Worm (Caenorhabditis elegans) whole organism, L1 larva: ENCODE measurements around the gene myrf-2.

Experiments
- C16A3.4 ChIP-seq: fragments of 150-350 bp; optimal IDR thresholded peaks from 2 replicates; lab custom pipeline; 2014; ENCODE audit warnings: missing biosample characterization, missing genetic modification characterization
- C34B4.2 ChIP-seq: sonication (generic microtip); optimal IDR thresholded peaks from 2 replicates; lab custom pipeline; 2017; ENCODE audit warnings: mild to moderate bottlenecking, missing genetic modification characterization, missing compliant biosample characterization
- aly-2 ChIP-seq: fragments of 150-350 bp; optimal IDR thresholded peaks from 2 replicates; lab custom pipeline; 2014; ENCODE audit warnings: missing biosample characterization, missing genetic modification characterization
- blmp-1 ChIP-seq: fragments of 150-350 bp; optimal IDR thresholded peaks from 2 replicates; lab custom pipeline; 2014; ENCODE audit warnings: missing biosample characterization, missing genetic modification characterization
- ceh-8 ChIP-seq: fragments of 200-800 bp; sonication (Bioruptor generic); optimal IDR thresholded peaks from 2 replicates; lab custom pipeline; 2018; ENCODE audit warnings: mild to moderate bottlenecking, missing genetic modification characterization, moderate library complexity, missing compliant biosample characterization
- ceh-88 ChIP-seq: fragments of 200-800 bp; sonication (Bioruptor generic); IDR thresholded peaks from 2 replicates; pipeline ENCODE4 v1.3.6; 2022; ENCODE audit warnings: missing genetic modification characterization, missing compliant biosample characterization
- dsc-1 ChIP-seq: sonication (generic microtip); optimal IDR thresholded peaks from 2 replicates; lab custom pipeline; 2016; ENCODE audit warnings: mild to moderate bottlenecking, missing genetic modification characterization, missing compliant biosample characterization
- efl-1 ChIP-seq, 4 experiments: fragments of 150-350 bp; optimal IDR thresholded peaks in 3 of 4; peaks in 1 of 4; 1 replicate in 1 of 4; 2 replicates in 3 of 4; lab custom pipeline; 2014; ENCODE audit warnings: missing biosample characterization in 2 of 4, missing genetic modification characterization in 2 of 4, missing genetic modification reagents in 2 of 4
- egl-27 ChIP-seq, 2 experiments: fragments of 150-350 bp in 1 of 2; sonication (generic microtip); optimal IDR thresholded peaks; 3 replicates each; lab custom pipeline; 2017 to 2018; ENCODE audit warnings: missing biosample characterization in 2 of 2, missing genetic modification characterization in 2 of 2, missing genetic modification reagents in 2 of 2
- elt-3 ChIP-seq, 6 experiments: fragments of 150-350 bp in 1 of 6; sonication (generic microtip); optimal IDR thresholded peaks; 2 replicates each; lab custom pipeline; 2017 to 2018; ENCODE audit warnings: missing biosample characterization in 6 of 6, missing genetic modification characterization in 6 of 6, inconsistent platforms in 1 of 6
- ets-5 ChIP-seq: fragments of 200-800 bp; sonication (Bioruptor generic); IDR thresholded peaks from 2 replicates; pipeline ENCODE4 v1.3.6; 2022; ENCODE audit warnings: missing genetic modification characterization, missing compliant biosample characterization
- grh-1 ChIP-seq: fragments of 200-800 bp; sonication (Bioruptor generic); IDR thresholded peaks from 2 replicates; pipeline ENCODE4 v1.3.6; 2022; ENCODE audit warnings: missing genetic modification reagents, missing genetic modification characterization, missing compliant biosample characterization
- hlh-17 ChIP-seq: fragments of 200-800 bp; sonication (Bioruptor generic); optimal IDR thresholded peaks from 2 replicates; lab custom pipeline; 2018; ENCODE audit warnings: missing genetic modification characterization, mild to moderate bottlenecking, missing compliant biosample characterization, moderate library complexity, borderline replicate concordance
- irx-1 ChIP-seq: sonication (generic microtip); optimal IDR thresholded peaks from 2 replicates; lab custom pipeline; 2016; ENCODE audit warnings: missing genetic modification characterization, missing compliant biosample characterization
- isw-1 ChIP-seq: fragments of 200-800 bp; sonication (Bioruptor generic); IDR thresholded peaks from 2 replicates; pipeline ENCODE4 v1.3.6; 2022; ENCODE audit warnings: missing genetic modification characterization, missing compliant biosample characterization
- lin-14 ChIP-seq: fragments of 200-800 bp; sonication (Bioruptor generic); optimal IDR thresholded peaks from 2 replicates; lab custom pipeline; 2018; ENCODE audit warnings: mild to moderate bottlenecking, missing genetic modification characterization, moderate library complexity, missing compliant biosample characterization
- lin-35 ChIP-seq, 2 experiments: fragments of 150-350 bp; optimal IDR thresholded peaks; 2 replicates each; lab custom pipeline; 2014; ENCODE audit warnings: missing biosample characterization in 2 of 2, missing genetic modification characterization in 2 of 2, missing genetic modification reagents in 2 of 2
- lir-3 ChIP-seq: sonication (generic microtip); optimal IDR thresholded peaks from 2 replicates; lab custom pipeline; 2016; ENCODE audit warnings: mild to moderate bottlenecking, missing genetic modification characterization, moderate library complexity, missing compliant biosample characterization; ENCODE audit not compliant: poor library complexity
- lsy-2 ChIP-seq, 2 experiments: fragments of 150-350 bp; optimal IDR thresholded peaks; 2 replicates each; lab custom pipeline; 2014; ENCODE audit warnings: missing biosample characterization in 2 of 2, missing genetic modification characterization in 2 of 2
- mab-9 ChIP-seq: fragments of 200-800 bp; sonication (Bioruptor generic); IDR thresholded peaks from 2 replicates; pipeline ENCODE4 v1.3.6; 2022; ENCODE audit warnings: missing genetic modification reagents, missing genetic modification characterization, missing compliant biosample characterization
- mdl-1 ChIP-seq, 2 experiments: fragments of 150-350 bp; optimal IDR thresholded peaks; 2 replicates each; lab custom pipeline; 2014 to 2017; ENCODE audit warnings: missing biosample characterization in 2 of 2, missing genetic modification characterization in 2 of 2, inconsistent platforms in 1 of 2
- mef-2 ChIP-seq: fragments of 150-350 bp; optimal IDR thresholded peaks from 2 replicates; lab custom pipeline; 2014; ENCODE audit warnings: missing biosample characterization, missing genetic modification characterization
- mep-1 ChIP-seq: fragments of 150-350 bp; optimal IDR thresholded peaks from 2 replicates; lab custom pipeline; 2014; ENCODE audit warnings: missing biosample characterization, missing genetic modification characterization
- nhr-12 ChIP-seq: sonication (generic microtip); optimal IDR thresholded peaks from 2 replicates; lab custom pipeline; 2017; ENCODE audit warnings: missing biosample characterization, missing genetic modification characterization
- nhr-19 ChIP-seq: fragments of 200-800 bp; sonication (Bioruptor generic); conservative IDR thresholded peaks from 2 replicates; pipeline ENCODE4 v1.3.6; 2022; ENCODE audit warnings: missing genetic modification characterization, missing compliant biosample characterization
- nhr-20 ChIP-seq: sonication (generic microtip); optimal IDR thresholded peaks from 2 replicates; lab custom pipeline; 2016; ENCODE audit warnings: mild to moderate bottlenecking, missing genetic modification characterization, missing compliant biosample characterization
- nhr-47 ChIP-seq: sonication (generic microtip); optimal IDR thresholded peaks from 2 replicates; lab custom pipeline; 2016; ENCODE audit warnings: mild to moderate bottlenecking, missing genetic modification characterization, moderate library complexity, missing compliant biosample characterization
- nhr-71 ChIP-seq: sonication (generic microtip); optimal IDR thresholded peaks from 2 replicates; lab custom pipeline; 2016; ENCODE audit warnings: mild to moderate bottlenecking, missing genetic modification characterization, moderate library complexity, missing compliant biosample characterization
- nhr-85 ChIP-seq: sonication (generic microtip); peaks from one replicate; lab custom pipeline; 2016; ENCODE audit warnings: missing genetic modification characterization, inconsistent platforms, missing compliant biosample characterization
- nhr-90 ChIP-seq: sonication (generic microtip); optimal IDR thresholded peaks from 2 replicates; lab custom pipeline; 2016; ENCODE audit warnings: mild to moderate bottlenecking, missing genetic modification characterization, missing compliant biosample characterization; ENCODE audit not compliant: poor library complexity
- pag-3 ChIP-seq: sonication (generic microtip); optimal IDR thresholded peaks from 2 replicates; lab custom pipeline; 2017; ENCODE audit warnings: missing genetic modification characterization, mild to moderate bottlenecking, missing compliant biosample characterization, antibody characterized with exemption, borderline replicate concordance; ENCODE audit not compliant: insufficient read depth
- rnt-1 ChIP-seq: sonication (generic microtip); optimal IDR thresholded peaks from 2 replicates; lab custom pipeline; 2016; ENCODE audit warnings: mild to moderate bottlenecking, missing genetic modification characterization, moderate library complexity, missing compliant biosample characterization
- snu-23 ChIP-seq: sonication (generic microtip); optimal IDR thresholded peaks from 2 replicates; lab custom pipeline; 2016; ENCODE audit warnings: missing genetic modification characterization, missing compliant biosample characterization
- sup-37 ChIP-seq: fragments of 200-800 bp; sonication (Bioruptor generic); optimal IDR thresholded peaks from 2 replicates; lab custom pipeline; 2018; ENCODE audit warnings: mild to moderate bottlenecking, missing genetic modification characterization, missing compliant biosample characterization
- swsn-7 ChIP-seq: sonication (generic microtip); optimal IDR thresholded peaks from 2 replicates; lab custom pipeline; 2016; ENCODE audit warnings: missing genetic modification characterization, missing compliant biosample characterization
- tbx-2 ChIP-seq: sonication (generic microtip); optimal IDR thresholded peaks from 2 replicates; lab custom pipeline; 2016; ENCODE audit warnings: missing genetic modification characterization, missing compliant biosample characterization
- unc-130 ChIP-seq: fragments of 150-350 bp; optimal IDR thresholded peaks from 2 replicates; lab custom pipeline; 2017; ENCODE audit warnings: missing biosample characterization, missing genetic modification characterization, inconsistent platforms
- vab-15 ChIP-seq: sonication (generic microtip); optimal IDR thresholded peaks from 2 replicates; lab custom pipeline; 2017; ENCODE audit warnings: missing genotype, mild to moderate bottlenecking, missing genetic modification characterization, missing compliant biosample characterization
- xbp-1 ChIP-seq: sonication (generic microtip); optimal IDR thresholded peaks from 2 replicates; lab custom pipeline; 2016; ENCODE audit warnings: missing genetic modification characterization, missing compliant biosample characterization
- zip-4 ChIP-seq: fragments of 200-800 bp; sonication (Bioruptor generic); optimal IDR thresholded peaks from 2 replicates; lab custom pipeline; 2018; ENCODE audit warnings: mild to moderate bottlenecking, missing genetic modification characterization, moderate library complexity, missing compliant biosample characterization

Gene myrf-2

ce11 chrX:10194327-10195096 lies at the start of gene myrf-2:
Gene myrf-2 (minus strand): TSS chrX:10194377.
- peak in 2 of 6 experiments; percentile 30 to 58 for TF ChIP-seq elt-3 (tag; optimal IDR thresholded peaks at IDR 0.05; lab: Kevin White, UChicago)
- peak; percentile 87 for TF ChIP-seq pag-3 (tag; lab: Kevin White, UChicago)
- peak in 1 of 2 experiments; percentile 20 for TF ChIP-seq lsy-2 (tag; optimal IDR thresholded peaks at IDR 0.05; lab: Kevin White, UChicago)
- TF ChIP-seq unc-130 (tag; lab: Kevin White, UChicago) = no peak
- peak; percentile 19 for TF ChIP-seq nhr-90 (tag; lab: Kevin White, UChicago)
- TF ChIP-seq mep-1 (tag; lab: Kevin White, UChicago) = peak; percentile 47
- peak; percentile 63 for TF ChIP-seq zip-4 (GFP tag; lab: Kevin White, UChicago)
- TF ChIP-seq lin-14 (GFP tag; lab: Kevin White, UChicago) = peak; percentile 89
- peak; percentile 1 for TF ChIP-seq swsn-7 (tag; lab: Kevin White, UChicago)
- TF ChIP-seq xbp-1 = peak; percentile 33
- TF ChIP-seq ceh-8 (GFP tag; lab: Kevin White, UChicago) = no peak
- peak; percentile 47 for TF ChIP-seq snu-23 (GFP tag; lab: Kevin White, UChicago)
- no peak for TF ChIP-seq ceh-88
- TF ChIP-seq nhr-20 (tag; lab: Kevin White, UChicago) = peak; percentile 59
- no peak for TF ChIP-seq mef-2 (tag; lab: Kevin White, UChicago)
- TF ChIP-seq nhr-85 (tag; lab: Kevin White, UChicago) = peak; percentile 90
- TF ChIP-seq tbx-2 (tag; lab: Kevin White, UChicago) = no peak
- TF ChIP-seq blmp-1 (tag; lab: Kevin White, UChicago) = peak; percentile 89
- TF ChIP-seq grh-1 = peak; percentile 91
- peak; percentile 36 for TF ChIP-seq nhr-71 (tag; lab: Kevin White, UChicago)

ce11 chrX:10240939-10241338 lies 46.8 kb upstream of the myrf-2 start, which contains the start of gene str-74:
Gene str-74 (minus strand): TSS chrX:10241039.
- no peak for TF ChIP-seq unc-130 (tag; lab: Kevin White, UChicago)

- TF ChIP-seq swsn-7 (tag; lab: Kevin White, UChicago) = peak; percentile 22
- peak; percentile 5 to 64 for TF ChIP-seq lsy-2 (tag; optimal IDR thresholded peaks at IDR 0.05; lab: Kevin White, UChicago)
- peak in 1 of 2 experiments; percentile 34 for TF ChIP-seq lin-35 (GFP tag; optimal IDR thresholded peaks at IDR 0.05; lab: Kevin White, UChicago)
- peak; percentile 82 for TF ChIP-seq blmp-1 (tag; lab: Kevin White, UChicago)
- peak; percentile 3 for TF ChIP-seq xbp-1
- TF ChIP-seq vab-15 (tag; lab: Kevin White, UChicago) = no peak
- TF ChIP-seq isw-1 (GFP tag; lab: Robert Waterston, UW) = no peak
- TF ChIP-seq ets-5 = no peak
- peak; percentile 4 to 8 for TF ChIP-seq efl-1 (optimal IDR thresholded peaks at IDR 0.05; lab: Kevin White, UChicago)
- peak in 1 of 2 experiments; percentile 87 for TF ChIP-seq efl-1 (GFP tag; optimal IDR thresholded peaks at IDR 0.05 in 1 of 2; lab: Kevin White, UChicago)
- TF ChIP-seq C16A3.4 (tag; lab: Kevin White, UChicago) = peak; percentile 27
- TF ChIP-seq nhr-19 (GFP tag; lab: Robert Waterston, UW) = peak; percentile 63
- no peak for TF ChIP-seq grh-1
- no peak for TF ChIP-seq zip-4 (GFP tag; lab: Kevin White, UChicago)
- no peak for TF ChIP-seq egl-27 (tag; optimal IDR thresholded peaks at IDR 0.05; lab: Kevin White, UChicago)
- TF ChIP-seq mdl-1 (tag; optimal IDR thresholded peaks at IDR 0.05; lab: Kevin White, UChicago) = peak in 1 of 2 experiments; percentile 3
- peak; percentile 72 for TF ChIP-seq nhr-71 (tag; lab: Kevin White, UChicago)
- TF ChIP-seq nhr-20 (tag; lab: Kevin White, UChicago) = peak; percentile 62
- TF ChIP-seq dsc-1 (tag; lab: Kevin White, UChicago) = no peak
- no peak for TF ChIP-seq sup-37 (GFP tag; lab: Kevin White, UChicago)
- TF ChIP-seq mep-1 (tag; lab: Kevin White, UChicago) = peak; percentile 15
- TF ChIP-seq lir-3 (tag; lab: Kevin White, UChicago) = no peak
- no peak for TF ChIP-seq hlh-17
- TF ChIP-seq elt-3 (tag; optimal IDR thresholded peaks at IDR 0.05; lab: Kevin White, UChicago) = peak in 1 of 6 experiments; percentile 52
- peak; percentile 45 for TF ChIP-seq rnt-1 (tag; lab: Kevin White, UChicago)
- no peak for TF ChIP-seq nhr-12
- TF ChIP-seq irx-1 (tag; lab: Kevin White, UChicago) = peak; percentile 14
- TF ChIP-seq aly-2 = no peak
- peak; percentile 87 for TF ChIP-seq nhr-85 (tag; lab: Kevin White, UChicago)
- TF ChIP-seq lin-14 (GFP tag; lab: Kevin White, UChicago) = peak; percentile 89
- TF ChIP-seq nhr-90 (tag; lab: Kevin White, UChicago) = peak; percentile 13
- no peak for TF ChIP-seq mab-9
- TF ChIP-seq snu-23 (GFP tag; lab: Kevin White, UChicago) = peak; percentile 81
- TF ChIP-seq nhr-47 (tag; lab: Kevin White, UChicago) = peak; percentile 17
- TF ChIP-seq C34B4.2 = no peak
Observed at ce11 chrX:10238146-10238749, 44.1 kb upstream of the myrf-2 start.
